Fruit fly (Drosophila melanogaster) whole organism, wandering third instar larva: ENCODE data around the gene CG13250.

Source experiments
- Abd-B ChIP-seq: fragments of >200 bp; optimal IDR thresholded peaks from 2 replicates; lab custom pipeline; 2017; ENCODE audit warnings: missing biosample characterization, missing genetic modification characterization
- CG32264 ChIP-seq: fragments of 200-800 bp; sonication (Bioruptor generic); optimal IDR thresholded peaks from 2 replicates; lab custom pipeline; 2016; ENCODE audit warnings: missing biosample characterization, missing genetic modification characterization
- CG9705 ChIP-seq: fragments of 200-800 bp; sonication (Bioruptor generic); optimal IDR thresholded peaks from 2 replicates; lab custom pipeline; 2018; ENCODE audit warnings: missing biosample characterization, mild to moderate bottlenecking, missing genetic modification characterization
- CrebA ChIP-seq: fragments of 200-800 bp; sonication (Bioruptor generic); optimal IDR thresholded peaks from 2 replicates; lab custom pipeline; 2016; ENCODE audit warnings: missing biosample characterization, mild to moderate bottlenecking, missing genetic modification characterization, borderline replicate concordance
- Dfd ChIP-seq: fragments of >200 bp; optimal IDR thresholded peaks from 2 replicates; lab custom pipeline; 2017; ENCODE audit warnings: missing biosample characterization, missing genetic modification characterization
- Dif ChIP-seq: fragments of 200-275, 200-300 bp; sonication (Bioruptor generic); optimal IDR thresholded peaks from 2 replicates; lab custom pipeline; 2018; ENCODE audit warnings: missing biosample characterization, missing genetic modification characterization; ENCODE audit not compliant: partially characterized antibody
- GATAd ChIP-seq: sonication (Bioruptor generic); optimal IDR thresholded peaks from 2 replicates; lab custom pipeline; 2016; ENCODE audit warnings: missing biosample characterization, missing genetic modification characterization
- HLH106 ChIP-seq: fragments of 200-800 bp; optimal IDR thresholded peaks from 3 replicates; lab custom pipeline; 2019; ENCODE audit warnings: missing biosample characterization, mild to moderate bottlenecking, missing genetic modification characterization, moderate library complexity
- Hnf4 ChIP-seq: fragments of 200-800 bp; sonication (Bioruptor generic); optimal IDR thresholded peaks from 2 replicates; lab custom pipeline; 2016; ENCODE audit warnings: missing biosample characterization, mild to moderate bottlenecking, missing genetic modification characterization
- Hr78 ChIP-seq: fragments of >200 bp; optimal IDR thresholded peaks from 2 replicates; lab custom pipeline; 2017; ENCODE audit warnings: missing biosample characterization, missing genetic modification characterization
- Hr83 ChIP-seq: fragments of 200-300 bp; sonication (Bioruptor generic); optimal IDR thresholded peaks from 2 replicates; lab custom pipeline; 2016; ENCODE audit warnings: missing biosample characterization, mild to moderate bottlenecking, missing genetic modification characterization, moderate library complexity; ENCODE audit not compliant: poor library complexity, severe bottlenecking
- Jra ChIP-seq: sonication (Bioruptor generic); optimal IDR thresholded peaks from 2 replicates; lab custom pipeline; 2016; ENCODE audit warnings: missing biosample characterization, missing genetic modification characterization
- Mio ChIP-seq: sonication (Bioruptor generic); optimal IDR thresholded peaks from 2 replicates; lab custom pipeline; 2016; ENCODE audit warnings: missing biosample characterization, missing genetic modification characterization
- Myc ChIP-seq: fragments of >200 bp; optimal IDR thresholded peaks from 2 replicates; lab custom pipeline; 2017
- N ChIP-seq: fragments of >200 bp; optimal IDR thresholded peaks from 2 replicates; lab custom pipeline; 2018; ENCODE audit warnings: missing biosample characterization, missing external identifiers, missing genetic modification characterization
- OdsH ChIP-seq: fragments of 200-800 bp; sonication (Bioruptor generic); optimal IDR thresholded peaks from 2 replicates; lab custom pipeline; 2016; ENCODE audit warnings: missing biosample characterization, mild to moderate bottlenecking, missing genetic modification characterization
- Rel ChIP-seq, 2 experiments: fragments of 200-800 bp; sonication (Bioruptor generic) in 1 of 2; optimal IDR thresholded peaks; 2 replicates in 1 of 2; 3 replicates in 1 of 2; lab custom pipeline; 2016 to 2019; ENCODE audit warnings: mild to moderate bottlenecking in 2 of 2, missing biosample characterization in 2 of 2, missing genetic modification characterization in 2 of 2, moderate library complexity in 1 of 2
- Sp1 ChIP-seq: fragments of 200-800 bp; sonication (Bioruptor generic); optimal IDR thresholded peaks from 3 replicates; lab custom pipeline; 2019; ENCODE audit warnings: missing biosample characterization, mild to moderate bottlenecking, missing genetic modification characterization, moderate library complexity
- Vsx2 ChIP-seq: fragments of 200-300, 225-300 bp; sonication (Bioruptor generic); optimal IDR thresholded peaks from 2 replicates; lab custom pipeline; 2018; ENCODE audit warnings: missing biosample characterization, missing genetic modification characterization; ENCODE audit not compliant: partially characterized antibody
- br ChIP-seq: fragments of 200-800 bp; sonication (Bioruptor generic); optimal IDR thresholded peaks from 2 replicates; lab custom pipeline; 2016; ENCODE audit warnings: missing biosample characterization, missing genetic modification characterization
- brk ChIP-seq: fragments of 200-800 bp; sonication (Bioruptor generic); optimal IDR thresholded peaks from 2 replicates; lab custom pipeline; 2016; ENCODE audit warnings: missing biosample characterization, mild to moderate bottlenecking, missing genetic modification characterization
- dl ChIP-seq, 2 experiments: fragments of 175-275, 200-275 bp in 1 of 2; fragments of 200-275 bp in 1 of 2; sonication (Bioruptor generic); optimal IDR thresholded peaks; lab custom pipeline; 2018; ENCODE audit warnings: mild to moderate bottlenecking in 2 of 2, missing biosample characterization in 2 of 2, missing genetic modification characterization in 2 of 2, moderate library complexity in 2 of 2; ENCODE audit not compliant: partially characterized antibody in 2 of 2, insufficient read depth in 1 of 2
- dmrt93B ChIP-seq: fragments of 200-800 bp; sonication (Bioruptor generic); optimal IDR thresholded peaks from 2 replicates; lab custom pipeline; 2018; ENCODE audit warnings: missing biosample characterization, mild to moderate bottlenecking, missing genetic modification characterization
- dsf ChIP-seq: sonication (Bioruptor generic); optimal IDR thresholded peaks from 2 replicates; lab custom pipeline; 2016; ENCODE audit warnings: missing biosample characterization, missing genetic modification characterization, borderline replicate concordance
- ey ChIP-seq: fragments of 200-800 bp; sonication (Bioruptor generic); optimal IDR thresholded peaks from 2 replicates; lab custom pipeline; 2016; ENCODE audit warnings: missing biosample characterization, missing genetic modification characterization
- foxo ChIP-seq, 2 experiments: fragments of 200-800 bp; sonication (Bioruptor generic); optimal IDR thresholded peaks; 2 replicates in 1 of 2; 3 replicates in 1 of 2; lab custom pipeline; 2016 to 2017; ENCODE audit warnings: missing biosample characterization in 2 of 2, missing genetic modification characterization in 2 of 2
- fru ChIP-seq: fragments of 200-800 bp; sonication (Bioruptor generic); optimal IDR thresholded peaks from 3 replicates; lab custom pipeline; 2016; ENCODE audit warnings: missing biosample characterization, mild to moderate bottlenecking, missing genetic modification characterization
- h ChIP-seq: fragments of 200-800 bp; sonication (Bioruptor generic); optimal IDR thresholded peaks from 3 replicates; lab custom pipeline; 2016; ENCODE audit warnings: missing biosample characterization, mild to moderate bottlenecking, missing genetic modification characterization
- jim ChIP-seq: fragments of 175-275, 200-325 bp; sonication (Bioruptor generic); optimal IDR thresholded peaks from 2 replicates; lab custom pipeline; 2016; ENCODE audit warnings: missing biosample characterization, mild to moderate bottlenecking, missing genetic modification characterization
- lola ChIP-seq: fragments of >200 bp; optimal IDR thresholded peaks from 2 replicates; lab custom pipeline; 2017; ENCODE audit warnings: missing biosample characterization, missing genetic modification characterization
- pan ChIP-seq: fragments of >200 bp; optimal IDR thresholded peaks from 2 replicates; lab custom pipeline; 2017
- psq ChIP-seq: fragments of 200-800 bp; sonication (Bioruptor generic); optimal IDR thresholded peaks from 3 replicates; lab custom pipeline; 2017; ENCODE audit warnings: missing biosample characterization, mild to moderate bottlenecking, missing genetic modification characterization, moderate library complexity
- rgr ChIP-seq: fragments of 200-800 bp; sonication (Bioruptor generic); optimal IDR thresholded peaks from 3 replicates; lab custom pipeline; 2016; ENCODE audit warnings: missing biosample characterization, mild to moderate bottlenecking, missing genetic modification characterization
- sage ChIP-seq: fragments of 200-800 bp; sonication (Bioruptor generic); optimal IDR thresholded peaks from 2 replicates; lab custom pipeline; 2016; ENCODE audit warnings: missing biosample characterization, mild to moderate bottlenecking, missing genetic modification characterization
- sv ChIP-seq: fragments of 200-800 bp; sonication (Bioruptor generic); optimal IDR thresholded peaks from 3 replicates; lab custom pipeline; 2016; ENCODE audit warnings: missing biosample characterization, missing genetic modification characterization
- tai ChIP-seq: sonication (Bioruptor generic); optimal IDR thresholded peaks from 2 replicates; lab custom pipeline; 2016; ENCODE audit warnings: missing biosample characterization, missing genetic modification characterization
- usp ChIP-seq: fragments of >200 bp; optimal IDR thresholded peaks from 2 replicates; lab custom pipeline; 2017; ENCODE audit warnings: missing biosample characterization, missing genetic modification characterization
- woc ChIP-seq: sonication (Bioruptor generic); optimal IDR thresholded peaks from 2 replicates; lab custom pipeline; 2016; ENCODE audit warnings: missing biosample characterization, mild to moderate bottlenecking, missing genetic modification characterization

CG13250 gene

dm6 chr3L:20518805-20519503 lies 14.6 kb upstream of the CG13250 start, which contains the start of gene BNIP3:
Gene BNIP3, minus strand, starts transcription at chr3L:20519393.
- TF ChIP-seq psq (GFP tag; lab: Kevin White, UChicago) (peak; percentile 98), Rel (GFP tag; optimal IDR thresholded peaks at IDR 0.05; lab: Kevin White, UChicago) (no peak), Rel (tag; optimal IDR thresholded peaks at IDR 0.05; lab: Kevin White, UChicago) (peak; percentile 46), dl (GFP tag; optimal IDR thresholded peaks at IDR 0.05; lab: Kevin White, UChicago; ENCODE audit: insufficient read depth in 1 of 2, partially characterized antibody in 2 of 2) (peak in 1 of 2 experiments; percentile 21), dsf (GFP tag; lab: Kevin White, UChicago) (no peak), Hr83 (GFP tag; lab: Kevin White, UChicago) (peak; percentile 46), ey (GFP tag; lab: Kevin White, UChicago) (no peak), Hnf4 (GFP tag; lab: Kevin White, UChicago) (no peak), dmrt93B (no peak), Jra (no peak), Mio (GFP tag; lab: Kevin White, UChicago) (no peak), Sp1 (GFP tag; lab: Kevin White, UChicago) (peak; percentile 32), fru (GFP tag; lab: Kevin White, UChicago) (peak; percentile 7), br (GFP tag; lab: Kevin White, UChicago) (peak; percentile 17), sage (GFP tag; lab: Kevin White, UChicago) (no peak)

- TF ChIP-seq tai (GFP tag; lab: Kevin White, UChicago) (no peak), CG9705 (GFP tag; lab: Kevin White, UChicago) (no peak), br (GFP tag; lab: Kevin White, UChicago) (no peak), Sp1 (GFP tag; lab: Kevin White, UChicago) (peak; percentile 31), pan (lab: Kevin White, UChicago) (no peak), woc (GFP tag; lab: Kevin White, UChicago) (peak; percentile 53), ey (GFP tag; lab: Kevin White, UChicago) (peak; percentile 14), h (GFP tag; lab: Kevin White, UChicago) (peak; percentile 39), sv (GFP tag; lab: Kevin White, UChicago) (no peak), CrebA (GFP tag; lab: Kevin White, UChicago) (no peak), Abd-B (GFP tag; lab: Kevin White, UChicago) (no peak), GATAd (GFP tag; lab: Kevin White, UChicago) (no peak), dsf (GFP tag; lab: Kevin White, UChicago) (no peak), rgr (GFP tag; lab: Kevin White, UChicago) (peak; percentile 26), N (GFP tag; lab: Kevin White, UChicago) (no peak), lola (GFP tag; lab: Kevin White, UChicago) (no peak), Dfd (GFP tag; lab: Kevin White, UChicago) (no peak), CG32264 (GFP tag; lab: Kevin White, UChicago) (no peak), Dif (no peak), Mio (GFP tag; lab: Kevin White, UChicago) (no peak), Myc (lab: Kevin White, UChicago) (peak; percentile 75), Hr83 (GFP tag; lab: Kevin White, UChicago) (no peak), jim (no peak), OdsH (GFP tag; lab: Kevin White, UChicago) (no peak), Hnf4 (GFP tag; lab: Kevin White, UChicago) (peak; percentile 1), dl (GFP tag; optimal IDR thresholded peaks at IDR 0.05; lab: Kevin White, UChicago; ENCODE audit: insufficient read depth in 1 of 2, partially characterized antibody in 2 of 2) (no peak), foxo (GFP tag; optimal IDR thresholded peaks at IDR 0.05; lab: Kevin White, UChicago) (peak in 1 of 2 experiments; percentile 21), psq (GFP tag; lab: Kevin White, UChicago) (peak; percentile 40), HLH106 (tag; lab: Kevin White, UChicago) (peak; percentile 7), brk (GFP tag; lab: Kevin White, UChicago) (peak; percentile 28), Hr78 (GFP tag; lab: Kevin White, UChicago) (no peak), usp (GFP tag; lab: Kevin White, UChicago) (no peak), Jra (no peak), dmrt93B (no peak), Rel (GFP tag; optimal IDR thresholded peaks at IDR 0.05; lab: Kevin White, UChicago) (no peak), Rel (tag; optimal IDR thresholded peaks at IDR 0.05; lab: Kevin White, UChicago) (peak; percentile 72), fru (GFP tag; lab: Kevin White, UChicago) (no peak), sage (GFP tag; lab: Kevin White, UChicago) (no peak), Vsx2 (GFP tag; lab: Kevin White, UChicago) (no peak)
Observed at dm6 chr3L:20520687-20521169, 12.8 kb upstream of the CG13250 start, which contains the start of the genes mTerf3 and CG5104. Gene mTerf3, minus strand, starts transcription at chr3L:20520772. Gene CG5104, plus strand, starts transcription at chr3L:20521009.
